Fruit fly (Drosophila melanogaster) whole organism, embryonic: Measurements from ENCODE around the gene CG14439.

Experiments
- ATbp ChIP-seq: fragments of 200-800 bp; sonication (Bioruptor generic); optimal IDR thresholded peaks from 2 replicates; lab custom pipeline; 2017; ENCODE audit warnings: missing biosample characterization, mild to moderate bottlenecking, missing genetic modification characterization, missing genetic modification reagents
- Asciz ChIP-seq: fragments of 200-800 bp; sonication (Bioruptor generic); optimal IDR thresholded peaks from 2 replicates; lab custom pipeline; 2017; ENCODE audit warnings: missing biosample characterization, mild to moderate bottlenecking, missing genetic modification characterization, missing genetic modification reagents
- BEAF-32 ChIP-seq: fragments of 200-800 bp; sonication (Bioruptor generic); optimal IDR thresholded peaks from 3 replicates; lab custom pipeline; 2017; ENCODE audit warnings: missing biosample characterization, missing genetic modification characterization, mild to moderate bottlenecking, moderate library complexity, missing genetic modification reagents
- CG10274 ChIP-seq: fragments of 200-800 bp; sonication (Bioruptor generic); optimal IDR thresholded peaks from 3 replicates; lab custom pipeline; 2017; ENCODE audit warnings: missing biosample characterization, mild to moderate bottlenecking, missing genetic modification characterization
- CG10979 ChIP-seq: fragments of 200-800 bp; sonication (Bioruptor generic); optimal IDR thresholded peaks from 2 replicates; lab custom pipeline; 2018; ENCODE audit warnings: missing biosample characterization, mild to moderate bottlenecking, missing genetic modification characterization, moderate library complexity
- CG11093 ChIP-seq: fragments of 200-800 bp; sonication (Bioruptor generic); IDR thresholded peaks from 3 replicates; pipeline ENCODE4 v1.3.6; 2022; ENCODE audit warnings: missing biosample characterization, missing genetic modification characterization
- CG11695 ChIP-seq: fragments of 200-800 bp; sonication (Bioruptor generic); IDR thresholded peaks from 3 replicates; pipeline ENCODE4 v1.3.6; 2022; ENCODE audit warnings: missing biosample characterization, missing genetic modification characterization
- CG1233 ChIP-seq: fragments of 200-800 bp; sonication (Bioruptor generic); optimal IDR thresholded peaks from 4 replicates; lab custom pipeline; 2018; ENCODE audit warnings: missing biosample characterization, mild to moderate bottlenecking, missing genetic modification characterization
- CG15269 ChIP-seq: fragments of 200-800 bp; sonication (Bioruptor generic); optimal IDR thresholded peaks from 2 replicates; lab custom pipeline; 2018; ENCODE audit warnings: missing biosample characterization, mild to moderate bottlenecking, missing genetic modification characterization, moderate library complexity
- CG15696 ChIP-seq: fragments of 200-800 bp; sonication (Bioruptor generic); optimal IDR thresholded peaks from 2 replicates; lab custom pipeline; 2019; ENCODE audit warnings: missing biosample characterization, mild to moderate bottlenecking, missing genetic modification characterization, moderate library complexity
- CG17359 ChIP-seq: fragments of 200-800 bp; sonication (Bioruptor generic); optimal IDR thresholded peaks from 3 replicates; lab custom pipeline; 2018; ENCODE audit warnings: missing biosample characterization, mild to moderate bottlenecking, missing genetic modification characterization, moderate library complexity
- CG32532 ChIP-seq: fragments of 200-800 bp; sonication (Bioruptor generic); IDR thresholded peaks from 2 replicates; pipeline ENCODE4 v1.3.6; 2022; ENCODE audit warnings: missing biosample characterization, missing genetic modification characterization
- CG42726 ChIP-seq: fragments of 200-800 bp; sonication (Bioruptor generic); IDR thresholded peaks from 2 replicates; pipeline ENCODE4 v1.3.6; 2022; ENCODE audit warnings: missing biosample characterization, missing genetic modification characterization; ENCODE audit not compliant: partially characterized antibody
- CG4404 ChIP-seq: fragments of 200-800 bp; sonication (Bioruptor generic); IDR thresholded peaks from 2 replicates; pipeline ENCODE4 v1.3.6; 2022; ENCODE audit warnings: missing biosample characterization, missing genetic modification characterization
- CG7745 ChIP-seq: fragments of 200-800 bp; sonication (Bioruptor generic); optimal IDR thresholded peaks from 2 replicates; lab custom pipeline; 2018; ENCODE audit warnings: missing biosample characterization, mild to moderate bottlenecking, missing genetic modification characterization, moderate library complexity
- CG9727 ChIP-seq: fragments of 200-800 bp; sonication (Bioruptor generic); optimal IDR thresholded peaks from 3 replicates; lab custom pipeline; 2017; ENCODE audit warnings: missing biosample characterization, mild to moderate bottlenecking, missing genetic modification characterization
- Hmr ChIP-seq: fragments of 200-800 bp; sonication (Bioruptor generic); optimal IDR thresholded peaks from 3 replicates; lab custom pipeline; 2017; ENCODE audit warnings: mild to moderate bottlenecking, missing biosample characterization, missing genetic modification reagents, missing genetic modification characterization
- Hr51 ChIP-seq, 2 experiments: fragments of 200-800 bp; sonication (Bioruptor generic); optimal IDR thresholded peaks; 2 replicates in 1 of 2; 3 replicates in 1 of 2; lab custom pipeline; 2016 to 2018; ENCODE audit warnings: missing biosample characterization in 2 of 2, missing genetic modification characterization in 2 of 2, mild to moderate bottlenecking in 1 of 2, moderate library complexity in 1 of 2
- Mrtf ChIP-seq: fragments of 200-800 bp; sonication (Bioruptor generic); IDR thresholded peaks from 3 replicates; pipeline ENCODE4 v1.3.6; 2022; ENCODE audit warnings: missing biosample characterization, missing genetic modification characterization
- NFAT ChIP-seq: fragments of 200-800 bp; sonication (Bioruptor generic); IDR thresholded peaks from 2 replicates; pipeline ENCODE4 v1.3.6; 2022; ENCODE audit warnings: missing biosample characterization, missing genetic modification characterization
- NK7.1 ChIP-seq: fragments of 200-800 bp; sonication (Bioruptor generic); optimal IDR thresholded peaks from 3 replicates; lab custom pipeline; 2016; ENCODE audit warnings: missing biosample characterization, missing genetic modification characterization
- PHDP ChIP-seq: fragments of 200-800 bp; sonication (Bioruptor generic); optimal IDR thresholded peaks from 3 replicates; lab custom pipeline; 2018; ENCODE audit warnings: missing biosample characterization, mild to moderate bottlenecking, missing genetic modification characterization, moderate library complexity
- Ptx1 ChIP-seq: fragments of 200-800 bp; sonication (Bioruptor generic); IDR thresholded peaks from 2 replicates; pipeline ENCODE4 v1.3.6; 2022; ENCODE audit warnings: missing biosample characterization, missing genetic modification characterization
- Sry-β ChIP-seq: fragments of 200-800 bp; sonication (Bioruptor generic); optimal IDR thresholded peaks from 2 replicates; lab custom pipeline; 2018; ENCODE audit warnings: missing biosample characterization, mild to moderate bottlenecking, missing genetic modification characterization, moderate library complexity
- Sry-δ ChIP-seq: fragments of 200-800 bp; sonication (Bioruptor generic); optimal IDR thresholded peaks from 2 replicates; lab custom pipeline; 2016; ENCODE audit warnings: missing biosample characterization, missing genetic modification characterization
- Xrp1 ChIP-seq: fragments of 200-800 bp; sonication (Bioruptor generic); IDR thresholded peaks from 2 replicates; pipeline ENCODE4 v1.3.6; 2022; ENCODE audit warnings: missing biosample characterization, missing genetic modification characterization
- al ChIP-seq: fragments of 200-800 bp; sonication (Bioruptor generic); IDR thresholded peaks from 2 replicates; pipeline ENCODE4 v1.3.6; 2022; ENCODE audit warnings: missing biosample characterization, missing genetic modification characterization
- ara ChIP-seq: fragments of 200-800 bp; sonication (Bioruptor generic); IDR thresholded peaks from 2 replicates; pipeline ENCODE4 v1.3.6; 2022; ENCODE audit warnings: missing biosample characterization, missing genetic modification characterization
- ash1 ChIP-seq: fragments of 200-800 bp; sonication (Bioruptor generic); optimal IDR thresholded peaks from 2 replicates; lab custom pipeline; 2018; ENCODE audit warnings: missing biosample characterization, mild to moderate bottlenecking, missing genetic modification characterization
- chn ChIP-seq: fragments of 200-800 bp; sonication (Bioruptor generic); optimal IDR thresholded peaks from 2 replicates; lab custom pipeline; 2016; ENCODE audit warnings: missing biosample characterization, missing genetic modification characterization
- ci ChIP-seq: fragments of 200-800 bp; sonication (Bioruptor generic); IDR thresholded peaks from 3 replicates; pipeline ENCODE4 v1.3.6; 2022; ENCODE audit warnings: missing biosample characterization, missing genetic modification characterization
- esg ChIP-seq: fragments of 200-800 bp; sonication (Bioruptor generic); conservative IDR thresholded peaks from 2 replicates; pipeline ENCODE4 v1.3.6; 2022; ENCODE audit warnings: missing biosample characterization, missing genetic modification characterization
- exex ChIP-seq: fragments of 200-800 bp; sonication (Bioruptor generic); optimal IDR thresholded peaks from 4 replicates; lab custom pipeline; 2018; ENCODE audit warnings: missing biosample characterization, mild to moderate bottlenecking, missing genetic modification characterization, moderate library complexity
- fd102C ChIP-seq: fragments of 200-800 bp; sonication (Bioruptor generic); optimal IDR thresholded peaks from 2 replicates; lab custom pipeline; 2018; ENCODE audit warnings: missing biosample characterization, mild to moderate bottlenecking, missing genetic modification characterization, moderate library complexity
- gem ChIP-seq: fragments of 200-800 bp; sonication (Bioruptor generic); optimal IDR thresholded peaks from 2 replicates; lab custom pipeline; 2019; ENCODE audit warnings: missing biosample characterization, mild to moderate bottlenecking, missing genetic modification characterization, moderate library complexity
- hkb ChIP-seq, 2 experiments: fragments of 200-800 bp in 1 of 2; fragments of >200 bp in 1 of 2; sonication (Bioruptor generic) in 1 of 2; IDR thresholded peaks in 1 of 2; optimal IDR thresholded peaks in 1 of 2; 2 replicates each; pipeline versions ENCODE4 v1.3.6 to Lab custom; 2017 to 2022; ENCODE audit warnings: missing biosample characterization in 1 of 2, missing genetic modification characterization in 1 of 2
- inv ChIP-seq: fragments of 200-800 bp; sonication (Bioruptor generic); IDR thresholded peaks from 2 replicates; pipeline ENCODE4 v1.3.6; 2022; ENCODE audit warnings: missing biosample characterization, missing genetic modification characterization; ENCODE audit not compliant: partially characterized antibody
- kay ChIP-seq: fragments of 200-800 bp; sonication (Bioruptor generic); optimal IDR thresholded peaks from 2 replicates; lab custom pipeline; 2016; ENCODE audit warnings: missing biosample characterization, missing genetic modification characterization
- lilli ChIP-seq: fragments of 200-800 bp; sonication (Bioruptor generic); optimal IDR thresholded peaks from 3 replicates; lab custom pipeline; 2016; ENCODE audit warnings: missing biosample characterization, missing genetic modification characterization
- lmd ChIP-seq: fragments of 200-800 bp; sonication (Bioruptor generic); IDR thresholded peaks from 2 replicates; pipeline ENCODE4 v1.3.6; 2022; ENCODE audit warnings: missing biosample characterization, missing genetic modification characterization
- lov ChIP-seq, 2 experiments: fragments of 200-800 bp in 1 of 2; fragments of >200 bp in 1 of 2; sonication (Bioruptor generic) in 1 of 2; IDR thresholded peaks in 1 of 2; optimal IDR thresholded peaks in 1 of 2; 2 replicates in 1 of 2; 3 replicates in 1 of 2; pipeline versions ENCODE4 v1.3.6 to Lab custom; 2017 to 2022; ENCODE audit warnings: missing biosample characterization in 1 of 2, missing genetic modification characterization in 1 of 2
- nmo ChIP-seq: fragments of 200-800 bp; sonication (Bioruptor generic); optimal IDR thresholded peaks from 2 replicates; lab custom pipeline; 2018; ENCODE audit warnings: missing biosample characterization, mild to moderate bottlenecking, missing genetic modification characterization, moderate library complexity
- rib ChIP-seq: fragments of 200-800 bp; sonication (Bioruptor generic); IDR thresholded peaks from 2 replicates; pipeline ENCODE4 v1.3.6; 2022; ENCODE audit warnings: missing biosample characterization, missing genetic modification characterization
- row ChIP-seq: fragments of 200-800 bp; sonication (Bioruptor generic); IDR thresholded peaks from 3 replicates; pipeline ENCODE4 v1.3.6; 2022; ENCODE audit warnings: missing biosample characterization, missing genetic modification characterization
- stwl ChIP-seq: fragments of 200-800 bp; sonication (Bioruptor generic); optimal IDR thresholded peaks from 3 replicates; lab custom pipeline; 2018; ENCODE audit warnings: missing biosample characterization, mild to moderate bottlenecking, missing genetic modification characterization, moderate library complexity
- tup ChIP-seq: fragments of 200-800 bp; sonication (Bioruptor generic); optimal IDR thresholded peaks from 2 replicates; lab custom pipeline; 2016; ENCODE audit warnings: missing biosample characterization, mild to moderate bottlenecking, missing genetic modification characterization, moderate library complexity
- unc-4 ChIP-seq: fragments of 200-800 bp; sonication (Bioruptor generic); IDR thresholded peaks from 2 replicates; pipeline ENCODE4 v1.3.6; 2022; ENCODE audit warnings: missing biosample characterization, missing genetic modification characterization; ENCODE audit not compliant: partially characterized antibody
- yki ChIP-seq: fragments of >200 bp; optimal IDR thresholded peaks from 3 replicates; lab custom pipeline; 2018
- zfh2 ChIP-seq: fragments of 200-800 bp; sonication (Bioruptor generic); optimal IDR thresholded peaks from 2 replicates; lab custom pipeline; 2016; ENCODE audit warnings: missing biosample characterization, missing genetic modification characterization

The CG14439 gene

DNA sequence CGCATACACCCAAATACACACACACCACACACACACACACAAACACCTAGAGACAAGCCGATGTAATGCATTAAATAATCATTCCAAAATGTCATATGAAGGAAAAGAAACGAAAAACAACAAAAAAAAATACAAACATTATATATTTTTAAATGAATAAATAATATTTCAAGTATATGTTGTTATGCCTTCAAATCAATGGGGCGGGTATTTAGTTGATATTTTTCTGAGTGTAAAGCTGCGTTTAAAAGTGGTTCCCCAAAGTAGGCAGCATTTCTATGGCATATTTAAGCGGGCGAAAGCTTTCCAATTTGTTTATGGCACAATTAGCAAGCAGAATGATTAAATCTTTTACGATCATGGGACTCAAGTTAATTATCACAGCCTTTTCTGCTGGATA, 28.1 kb upstream of the CG14439 start (continued):
- no peak for TF ChIP-seq hkb (optimal IDR thresholded peaks at IDR 0.05; lab: Kevin White, UChicago)
- peak; percentile 56; the same call in 1 of the 2 replicates for TF ChIP-seq hkb (GFP tag; IDR thresholded peaks at IDR 0.05; lab: Robert Waterston, UW)
- TF ChIP-seq nmo (GFP tag; lab: Kevin White, UChicago): no peak
- TF ChIP-seq kay (GFP tag; lab: Kevin White, UChicago): no peak
- 0 out of 2 replicates have a peak, but pooled peaks have one; percentile 12 for TF ChIP-seq lmd (GFP tag; lab: Robert Waterston, UW)
- TF ChIP-seq CG11093 (GFP tag; lab: Robert Waterston, UW): no peak
- no peak for TF ChIP-seq unc-4
- TF ChIP-seq gem (tag; lab: Kevin White, UChicago): peak; percentile 55
- TF ChIP-seq row: peak; percentile 28; the same call in 1 of the 3 replicates
- no peak for TF ChIP-seq chn (GFP tag; lab: Kevin White, UChicago)
- peak; percentile 38 for TF ChIP-seq exex
- no peak for TF ChIP-seq CG7745 (tag; lab: Kevin White, UChicago)
- TF ChIP-seq CG10979: peak; percentile 5
- TF ChIP-seq ci (GFP tag; lab: Robert Waterston, UW): peak; percentile 40; the same call in 1 of the 3 replicates
- no peak for TF ChIP-seq CG42726
- TF ChIP-seq fd102C (GFP tag; lab: Kevin White, UChicago): no peak
- TF ChIP-seq esg: no peak
- no peak for TF ChIP-seq stwl (tag; lab: Kevin White, UChicago)
- no peak for TF ChIP-seq CG11695 (GFP tag; lab: Robert Waterston, UW)
- TF ChIP-seq ATbp: peak; percentile 3
- peak in 1 of 2 experiments; percentile 27 for TF ChIP-seq Hr51 (GFP tag; optimal IDR thresholded peaks at IDR 0.05; lab: Kevin White, UChicago)
- peak; percentile 39; the same call in 1 of the 2 replicates for TF ChIP-seq CG32532 (GFP tag; lab: Robert Waterston, UW)
- TF ChIP-seq PHDP (tag; lab: Kevin White, UChicago): peak; percentile 15
- TF ChIP-seq CG17359 (tag; lab: Kevin White, UChicago): peak; percentile 47
- 0 out of 2 replicates have a peak, but pooled peaks have one; percentile 27 for TF ChIP-seq Ptx1 (GFP tag; lab: Robert Waterston, UW)
- TF ChIP-seq rib (GFP tag; lab: Robert Waterston, UW): no peak
- no peak for TF ChIP-seq tup (GFP tag; lab: Kevin White, UChicago)
- peak; percentile 7 for TF ChIP-seq Hmr (GFP tag; lab: Kevin White, UChicago)
- TF ChIP-seq ash1 (GFP tag; lab: Kevin White, UChicago): no peak
- TF ChIP-seq BEAF-32 (GFP tag; lab: Kevin White, UChicago): no peak

DNA sequence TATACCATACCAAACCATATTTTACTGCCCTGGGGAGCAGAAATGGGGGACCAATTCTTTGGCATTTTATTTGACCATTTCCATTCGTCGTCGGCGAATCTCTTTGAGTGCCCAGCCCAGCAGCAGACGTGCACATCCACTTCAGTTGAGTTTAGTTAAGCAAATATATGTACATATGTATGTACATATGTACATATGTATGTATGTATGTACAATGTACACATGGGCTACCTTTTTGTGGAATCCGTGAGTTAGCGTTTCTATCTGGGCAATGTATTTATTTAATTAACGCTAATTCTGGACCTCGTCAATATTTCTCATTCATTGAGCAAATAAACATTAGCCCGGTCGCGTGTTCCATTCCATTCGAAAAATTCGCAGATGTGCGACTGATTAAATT, 27.4 kb upstream of the CG14439 start:
- TF ChIP-seq Sry-δ (no peak), NFAT (GFP tag; lab: Robert Waterston, UW) (0 out of 2 replicates have a peak, but pooled peaks have one; percentile 21), zfh2 (GFP tag; lab: Kevin White, UChicago) (no peak), Asciz (GFP tag; lab: Kevin White, UChicago) (peak; percentile 38), al (GFP tag; lab: Robert Waterston, UW) (peak; percentile 24; the same call in 1 of the 2 replicates), ara (GFP tag; lab: Robert Waterston, UW) (0 out of 2 replicates have a peak, but pooled peaks have one; percentile 41), CG1233 (GFP tag; lab: Kevin White, UChicago) (peak; percentile 47), CG10274 (GFP tag; lab: Kevin White, UChicago) (no peak), CG15696 (tag; lab: Kevin White, UChicago) (peak; percentile 18), yki (lab: Kevin White, UChicago) (no peak), CG4404 (GFP tag; lab: Robert Waterston, UW) (no peak), Sry-β (GFP tag; lab: Kevin White, UChicago) (no peak), lov (optimal IDR thresholded peaks at IDR 0.05; lab: Kevin White, UChicago) (no peak), lov (GFP tag; IDR thresholded peaks at IDR 0.05; lab: Robert Waterston, UW) (no peak), NK7.1 (no peak), Hmr (GFP tag; lab: Kevin White, UChicago) (peak; percentile 34), CG17359 (tag; lab: Kevin White, UChicago) (peak; percentile 38), Mrtf (GFP tag; lab: Robert Waterston, UW) (0 out of 3 replicates have a peak, but pooled peaks have one; percentile 11), inv (GFP tag; lab: Robert Waterston, UW) (no peak), CG15269 (tag; lab: Kevin White, UChicago) (no peak), Xrp1 (GFP tag; lab: Robert Waterston, UW) (0 out of 2 replicates have a peak, but pooled peaks have one; percentile 22), lilli (GFP tag; lab: Kevin White, UChicago) (no peak), CG9727 (GFP tag; lab: Kevin White, UChicago) (peak; percentile 13)
